Worm (Caenorhabditis elegans): ENCODE results near the gene ztf-27.
A peak's percentile ranks its signal among the peaks of the same experiment; 100 is the strongest.

The ztf-27 gene

ce11 chrII:10393282-10394179, 8.4 kb downstream of the ztf-27 start, which contains the start of gene gpd-1 (continued):
- peak; percentile 60; the same call in 1 of the 2 replicates for TF ChIP-seq C17E4.6 (GFP tag; IDR thresholded peaks at IDR 0.05)
- no peak for TF ChIP-seq nhr-179 (tag; optimal IDR thresholded peaks at IDR 0.05)
- 0 out of 2 replicates have a peak, but pooled peaks have one; percentile 40 for TF ChIP-seq nfyb-1 (GFP tag; IDR thresholded peaks at IDR 0.05)
- no peak for TF ChIP-seq zfh-2 (GFP tag; conservative IDR thresholded peaks at IDR 0.05)
- peak; percentile 13 for TF ChIP-seq him-1 (tag; optimal IDR thresholded peaks at IDR 0.05)
- TF ChIP-seq nhr-120 (GFP tag; IDR thresholded peaks at IDR 0.05), result no peak
- TF ChIP-seq hrde-1 (tag; optimal IDR thresholded peaks at IDR 0.05; ENCODE audit: borderline replicate concordance), result peak; percentile 72
- TF ChIP-seq let-526 (GFP tag; IDR thresholded peaks at IDR 0.05), result no peak
- no peak for TF ChIP-seq rec-8 (tag; optimal IDR thresholded peaks at IDR 0.05)
- TF ChIP-seq athp-1 (tag; optimal IDR thresholded peaks at IDR 0.05), result peak; percentile 34
- TF ChIP-seq F55B11.4 (tag; optimal IDR thresholded peaks at IDR 0.05; ENCODE audit: borderline replicate concordance, insufficient read depth), result no peak
- no peak for TF ChIP-seq aptf-3 (GFP tag; IDR thresholded peaks at IDR 0.05)
- no peak for TF ChIP-seq egl-18 (GFP tag; IDR thresholded peaks at IDR 0.05)
- TF ChIP-seq B0035.1 (tag; optimal IDR thresholded peaks at IDR 0.05), result no peak
- no peak for TF ChIP-seq lsy-27 (tag; optimal IDR thresholded peaks at IDR 0.05; ENCODE audit: borderline replicate concordance, insufficient read depth)
- peak; percentile 98 for TF ChIP-seq ceh-91 (GFP tag; IDR thresholded peaks at IDR 0.05)
- no peak for TF ChIP-seq sptf-2 (GFP tag; optimal IDR thresholded peaks at IDR 0.05)
- no peak for TF ChIP-seq fkh-3 (tag; optimal IDR thresholded peaks at IDR 0.05)
- TF ChIP-seq repo-1 (tag; optimal IDR thresholded peaks at IDR 0.05), result peak; percentile 10
- TF ChIP-seq atf-7 (tag; optimal IDR thresholded peaks at IDR 0.05), result peak; percentile 29
- TF ChIP-seq F33H1.4 (GFP tag; IDR thresholded peaks at IDR 0.05), result peak; percentile 97
- TF ChIP-seq lir-1 (GFP tag; conservative IDR thresholded peaks at IDR 0.05), result peak; percentile 82
- no peak for TF ChIP-seq sea-2 (GFP tag; IDR thresholded peaks at IDR 0.05)
- peak; percentile 96 for TF ChIP-seq xnd-1 (tag; optimal IDR thresholded peaks at IDR 0.05)
- TF ChIP-seq ceh-100 (GFP tag; IDR thresholded peaks at IDR 0.05), result peak; percentile 46; the same call in 1 of the 2 replicates
- TF ChIP-seq madf-10 (tag; optimal IDR thresholded peaks at IDR 0.05), result peak; percentile 14
- no peak for TF ChIP-seq ztf-22 (GFP tag; optimal IDR thresholded peaks at IDR 0.05)
- TF ChIP-seq lin-40 (tag; optimal IDR thresholded peaks at IDR 0.05), result no peak
- peak; percentile 90 for TF ChIP-seq Y95B8A.8 (GFP tag; IDR thresholded peaks at IDR 0.05)
- peak; percentile 85 for TF ChIP-seq lsl-1 (GFP tag; optimal IDR thresholded peaks at IDR 0.05)
- no peak for TF ChIP-seq mxl-1 (tag; optimal IDR thresholded peaks at IDR 0.05)
- peak; percentile 62 for TF ChIP-seq F57C9.4 (tag; optimal IDR thresholded peaks at IDR 0.05)
- TF ChIP-seq ztf-18 (tag; optimal IDR thresholded peaks at IDR 0.05), result peak; percentile 5
- no peak for TF ChIP-seq F57A8.1 (GFP tag; optimal IDR thresholded peaks at IDR 0.05)
- TF ChIP-seq F23B12.7 (tag; optimal IDR thresholded peaks at IDR 0.05; ENCODE audit: insufficient read depth), result no peak
- TF ChIP-seq Y56A3A.18 (GFP tag; IDR thresholded peaks at IDR 0.05), result no peak
- TF ChIP-seq tlf-1 (GFP tag; optimal IDR thresholded peaks at IDR 0.05), result peak; percentile 89
- no peak for TF ChIP-seq sdz-38 (tag; optimal IDR thresholded peaks at IDR 0.05)
- TF ChIP-seq F10E7.11 (tag; optimal IDR thresholded peaks at IDR 0.05), result peak; percentile 53
- TF ChIP-seq snpc-1.1 (tag; optimal IDR thresholded peaks at IDR 0.05; ENCODE audit: insufficient read depth), result peak; percentile 44
- TF ChIP-seq dox-1 (GFP tag; IDR thresholded peaks at IDR 0.05), result peak; percentile 80
- no peak for TF ChIP-seq ztf-26 (tag; optimal IDR thresholded peaks at IDR 0.05)
- TF ChIP-seq ets-4 (GFP tag; optimal IDR thresholded peaks at IDR 0.05), result no peak
- TF ChIP-seq pha-4 (tag; optimal IDR thresholded peaks at IDR 0.05), result no peak
- 0 out of 2 replicates have a peak, but pooled peaks have one; percentile 50 for TF ChIP-seq attf-3 (GFP tag; conservative IDR thresholded peaks at IDR 0.05)
- peak; percentile 83 for TF ChIP-seq lin-54 (GFP tag; optimal IDR thresholded peaks at IDR 0.05)
